Fruit fly (Drosophila melanogaster): ENCODE measurements around the gene CG5346.

- TF ChIP-seq Myc (optimal IDR thresholded peaks at IDR 0.05) (no peak), h (optimal IDR thresholded peaks at IDR 0.05) (no peak)
Observed at dm6 chr3R:22527636-22528148, 771 bp downstream of the CG5346 start.
